Fruit fly (Drosophila melanogaster) whole organism, embryonic: Measurements from ENCODE around the gene CG5509.

Source experiments
- C15 ChIP-seq: fragments of 200-800 bp; sonication (Bioruptor generic); IDR thresholded peaks from 3 replicates; pipeline ENCODE4 v1.3.6; 2022; ENCODE audit warnings: missing biosample characterization, missing genetic modification characterization
- CG10267 ChIP-seq: fragments of 200-800 bp; sonication (Bioruptor generic); optimal IDR thresholded peaks from 2 replicates; lab custom pipeline; 2018; ENCODE audit warnings: missing biosample characterization, mild to moderate bottlenecking, missing genetic modification characterization, moderate library complexity
- CG10565 ChIP-seq: fragments of 200-800 bp; sonication (Bioruptor generic); optimal IDR thresholded peaks from 3 replicates; lab custom pipeline; 2016; ENCODE audit warnings: missing biosample characterization, mild to moderate bottlenecking, missing genetic modification characterization
- CG11093 ChIP-seq: fragments of 200-800 bp; sonication (Bioruptor generic); IDR thresholded peaks from 3 replicates; pipeline ENCODE4 v1.3.6; 2022; ENCODE audit warnings: missing biosample characterization, missing genetic modification characterization
- CG13424 ChIP-seq: fragments of 200-800 bp; sonication (Bioruptor generic); optimal IDR thresholded peaks from 2 replicates; lab custom pipeline; 2019; ENCODE audit warnings: missing biosample characterization, mild to moderate bottlenecking, missing genetic modification characterization, moderate library complexity
- CG13775 ChIP-seq: fragments of 200-800 bp; sonication (Bioruptor generic); optimal IDR thresholded peaks from 3 replicates; lab custom pipeline; 2017; ENCODE audit warnings: missing biosample characterization, mild to moderate bottlenecking, missing genetic modification characterization
- CG15514 ChIP-seq: fragments of 200-800 bp; sonication (Bioruptor generic); optimal IDR thresholded peaks from 3 replicates; lab custom pipeline; 2017; ENCODE audit warnings: missing biosample characterization, missing genetic modification characterization, mild to moderate bottlenecking, moderate library complexity, missing genetic modification reagents
- CG1603 ChIP-seq: fragments of 200-800 bp; sonication (Bioruptor generic); optimal IDR thresholded peaks from 2 replicates; lab custom pipeline; 2019; ENCODE audit warnings: missing biosample characterization, mild to moderate bottlenecking, missing genetic modification characterization, moderate library complexity
- CG17361 ChIP-seq: fragments of 200-800 bp; sonication (Bioruptor generic); IDR thresholded peaks from 3 replicates; pipeline ENCODE4 v1.3.6; 2022; ENCODE audit warnings: missing biosample characterization, missing genetic modification characterization
- CG17829 ChIP-seq: fragments of 200-800 bp; optimal IDR thresholded peaks from 2 replicates; lab custom pipeline; 2019; ENCODE audit warnings: missing biosample characterization, mild to moderate bottlenecking, missing genetic modification characterization, moderate library complexity
- CG17912 ChIP-seq: fragments of 200-800 bp; sonication (Bioruptor generic); optimal IDR thresholded peaks from 2 replicates; lab custom pipeline; 2018; ENCODE audit warnings: missing biosample characterization, mild to moderate bottlenecking, missing genetic modification characterization
- CG2199 ChIP-seq: fragments of 200-800 bp; sonication (Bioruptor generic); IDR thresholded peaks from 3 replicates; pipeline ENCODE4 v1.3.6; 2022; ENCODE audit warnings: missing biosample characterization, missing genetic modification characterization
- CG2202 ChIP-seq: fragments of 200-800 bp; sonication (Bioruptor generic); optimal IDR thresholded peaks from 2 replicates; lab custom pipeline; 2018; ENCODE audit warnings: missing biosample characterization, mild to moderate bottlenecking, missing genetic modification characterization
- CG2889 ChIP-seq: fragments of 200-800 bp; sonication (Bioruptor generic); IDR thresholded peaks from 3 replicates; pipeline ENCODE4 v1.3.6; 2022; ENCODE audit warnings: missing biosample characterization, missing genetic modification characterization
- CG3281 ChIP-seq: fragments of 200-800 bp; sonication (Bioruptor generic); optimal IDR thresholded peaks from 3 replicates; lab custom pipeline; 2017; ENCODE audit warnings: missing biosample characterization, mild to moderate bottlenecking, missing genetic modification characterization
- CG6254 ChIP-seq: fragments of 200-800 bp; sonication (Bioruptor generic); optimal IDR thresholded peaks from 3 replicates; lab custom pipeline; 2017; ENCODE audit warnings: mild to moderate bottlenecking, missing biosample characterization, missing genetic modification reagents, missing genetic modification characterization
- CG6654 ChIP-seq: fragments of 200-800 bp; sonication (Bioruptor generic); optimal IDR thresholded peaks from 2 replicates; lab custom pipeline; 2017; ENCODE audit warnings: missing biosample characterization, mild to moderate bottlenecking, missing genetic modification characterization
- CG7271 ChIP-seq: fragments of 200-800 bp; sonication (Bioruptor generic); optimal IDR thresholded peaks from 2 replicates; lab custom pipeline; 2018; ENCODE audit warnings: missing biosample characterization, mild to moderate bottlenecking, missing genetic modification characterization, moderate library complexity
- CG7963 ChIP-seq: fragments of 200-800 bp; sonication (Bioruptor generic); IDR thresholded peaks from 3 replicates; pipeline ENCODE4 v1.3.6; 2022; ENCODE audit warnings: missing biosample characterization, missing genetic modification characterization; ENCODE audit not compliant: partially characterized antibody
- CoRest ChIP-seq: fragments of 200-800 bp; sonication (Bioruptor generic); optimal IDR thresholded peaks from 3 replicates; lab custom pipeline; 2018; ENCODE audit warnings: missing biosample characterization, mild to moderate bottlenecking, missing genetic modification characterization, moderate library complexity
- Elba2 ChIP-seq: fragments of 200-800 bp; sonication (Bioruptor generic); optimal IDR thresholded peaks from 3 replicates; lab custom pipeline; 2016; ENCODE audit warnings: missing biosample characterization, missing genetic modification characterization
- Fer1 ChIP-seq: fragments of 200-800 bp; sonication (Bioruptor generic); optimal IDR thresholded peaks from 2 replicates; lab custom pipeline; 2017; ENCODE audit warnings: missing biosample characterization, mild to moderate bottlenecking, missing genetic modification characterization
- Fer3 ChIP-seq: fragments of 200-800 bp; sonication (Bioruptor generic); optimal IDR thresholded peaks from 2 replicates; lab custom pipeline; 2018; ENCODE audit warnings: missing biosample characterization, mild to moderate bottlenecking, missing genetic modification characterization, moderate library complexity
- H2.0 ChIP-seq: fragments of 200-800 bp; sonication (Bioruptor generic); IDR thresholded peaks from 2 replicates; pipeline ENCODE4 v1.3.6; 2022; ENCODE audit warnings: missing biosample characterization, missing genetic modification characterization
- Hsf ChIP-seq: fragments of 200-800 bp; sonication (Bioruptor generic); optimal IDR thresholded peaks from 3 replicates; lab custom pipeline; 2016; ENCODE audit warnings: missing biosample characterization, missing genetic modification characterization
- Jarid2 ChIP-seq: fragments of 200-800 bp; sonication (Bioruptor generic); optimal IDR thresholded peaks from 3 replicates; lab custom pipeline; 2017; ENCODE audit warnings: mild to moderate bottlenecking, missing biosample characterization, missing genetic modification reagents, missing genetic modification characterization
- NfI ChIP-seq: fragments of 200-800 bp; sonication (Bioruptor generic); optimal IDR thresholded peaks from 3 replicates; lab custom pipeline; 2018; ENCODE audit warnings: missing biosample characterization, mild to moderate bottlenecking, missing genetic modification characterization, moderate library complexity
- Ptx1 ChIP-seq: fragments of 200-800 bp; sonication (Bioruptor generic); IDR thresholded peaks from 2 replicates; pipeline ENCODE4 v1.3.6; 2022; ENCODE audit warnings: missing biosample characterization, missing genetic modification characterization
- Ravus ChIP-seq: fragments of 200-800 bp; sonication (Bioruptor generic); IDR thresholded peaks from 2 replicates; pipeline ENCODE4 v1.3.6; 2022; ENCODE audit warnings: missing biosample characterization, missing genetic modification characterization
- Xrp1 ChIP-seq: fragments of 200-800 bp; sonication (Bioruptor generic); IDR thresholded peaks from 2 replicates; pipeline ENCODE4 v1.3.6; 2022; ENCODE audit warnings: missing biosample characterization, missing genetic modification characterization
- crc ChIP-seq: fragments of 200-800 bp; sonication (Bioruptor generic); optimal IDR thresholded peaks from 2 replicates; lab custom pipeline; 2016; ENCODE audit warnings: missing biosample characterization, missing genetic modification characterization
- croc ChIP-seq: fragments of 200-800 bp; sonication (Bioruptor generic); conservative IDR thresholded peaks from 3 replicates; pipeline ENCODE4 v1.3.6; 2022; ENCODE audit warnings: missing biosample characterization, missing genetic modification characterization
- da ChIP-seq: fragments of 200-800 bp; sonication (Bioruptor generic); optimal IDR thresholded peaks from 2 replicates; lab custom pipeline; 2016; ENCODE audit warnings: missing biosample characterization, missing genetic modification characterization
- dmrt11E ChIP-seq: fragments of 200-800 bp; sonication (Bioruptor generic); optimal IDR thresholded peaks from 3 replicates; lab custom pipeline; 2018; ENCODE audit warnings: missing biosample characterization, mild to moderate bottlenecking, missing genetic modification characterization, moderate library complexity
- dysf ChIP-seq: fragments of 200-800 bp; sonication (Bioruptor generic); IDR thresholded peaks from 3 replicates; pipeline ENCODE4 v1.3.6; 2022; ENCODE audit warnings: missing biosample characterization, missing genetic modification characterization
- ftz-f1 ChIP-seq: fragments of 200-800 bp; sonication (Bioruptor generic); optimal IDR thresholded peaks from 2 replicates; lab custom pipeline; 2016; ENCODE audit warnings: missing biosample characterization, missing genetic modification characterization
- gfzf ChIP-seq: fragments of 200-800 bp; sonication (Bioruptor generic); optimal IDR thresholded peaks from 2 replicates; lab custom pipeline; 2016; ENCODE audit warnings: missing biosample characterization, mild to moderate bottlenecking, missing genetic modification characterization, moderate library complexity
- grau ChIP-seq: fragments of 200-800 bp; optimal IDR thresholded peaks from 3 replicates; lab custom pipeline; 2019; ENCODE audit warnings: missing biosample characterization, mild to moderate bottlenecking, missing genetic modification characterization, moderate library complexity
- grn ChIP-seq: fragments of 200-800 bp; sonication (Bioruptor generic); optimal IDR thresholded peaks from 3 replicates; lab custom pipeline; 2017; ENCODE audit warnings: missing biosample characterization, missing genetic modification characterization
- gro ChIP-seq: fragments of 200-800 bp; sonication (Bioruptor generic); optimal IDR thresholded peaks from 2 replicates; lab custom pipeline; 2016; ENCODE audit warnings: missing biosample characterization, missing genetic modification characterization
- hkb ChIP-seq, 2 experiments: fragments of 200-800 bp in 1 of 2; fragments of >200 bp in 1 of 2; sonication (Bioruptor generic) in 1 of 2; IDR thresholded peaks in 1 of 2; optimal IDR thresholded peaks in 1 of 2; 2 replicates each; pipeline versions ENCODE4 v1.3.6 to Lab custom; 2017 to 2022; ENCODE audit warnings: missing biosample characterization in 1 of 2, missing genetic modification characterization in 1 of 2
- kah ChIP-seq: fragments of 200-800 bp; sonication (Bioruptor generic); optimal IDR thresholded peaks from 2 replicates; lab custom pipeline; 2018; ENCODE audit warnings: missing biosample characterization, mild to moderate bottlenecking, missing genetic modification characterization
- lmd ChIP-seq: fragments of 200-800 bp; sonication (Bioruptor generic); IDR thresholded peaks from 2 replicates; pipeline ENCODE4 v1.3.6; 2022; ENCODE audit warnings: missing biosample characterization, missing genetic modification characterization
- nerfin-2 ChIP-seq: fragments of 200-800 bp; sonication (Bioruptor generic); IDR thresholded peaks from 2 replicates; pipeline ENCODE4 v1.3.6; 2022; ENCODE audit warnings: missing biosample characterization, missing genetic modification characterization; ENCODE audit not compliant: partially characterized antibody
- odd ChIP-seq: fragments of 200-800 bp; sonication (Bioruptor generic); optimal IDR thresholded peaks from 2 replicates; lab custom pipeline; 2017; ENCODE audit warnings: missing biosample characterization, mild to moderate bottlenecking, missing genetic modification characterization
- org-1 ChIP-seq: fragments of 200-800 bp; sonication (Bioruptor generic); optimal IDR thresholded peaks from 2 replicates; lab custom pipeline; 2017; ENCODE audit warnings: missing biosample characterization, missing genetic modification characterization
- pum ChIP-seq: fragments of 200-800 bp; sonication (Bioruptor generic); optimal IDR thresholded peaks from 2 replicates; lab custom pipeline; 2016; ENCODE audit warnings: missing biosample characterization, missing genetic modification characterization
- sr ChIP-seq: fragments of 200-800 bp; sonication (Bioruptor generic); IDR thresholded peaks from 3 replicates; pipeline ENCODE4 v1.3.6; 2022; ENCODE audit warnings: missing biosample characterization, missing genetic modification characterization
- ssp ChIP-seq: fragments of 200-800 bp; sonication (Bioruptor generic); IDR thresholded peaks from 2 replicates; pipeline ENCODE4 v1.3.6; 2022; ENCODE audit warnings: missing biosample characterization, missing genetic modification characterization
- zen ChIP-seq: fragments of 200-800 bp; sonication (Bioruptor generic); optimal IDR thresholded peaks from 3 replicates; lab custom pipeline; 2018; ENCODE audit warnings: missing biosample characterization, mild to moderate bottlenecking, missing genetic modification characterization, moderate library complexity

CG5509 gene

dm6 chr3R:12431030-12431489 lies 21.2 kb upstream of the CG5509 start, which contains the start of gene Prosalpha2 (continued):
- TF ChIP-seq gfzf (GFP tag; lab: Kevin White, UChicago) (peak; percentile 83), gro (no peak), Hsf (GFP tag; lab: Kevin White, UChicago) (peak; percentile 12), CoRest (tag; lab: Kevin White, UChicago) (peak; percentile 74), CG1603 (tag; lab: Kevin White, UChicago) (peak; percentile 55), dmrt11E (tag; lab: Kevin White, UChicago) (no peak), CG13775 (GFP tag; lab: Kevin White, UChicago) (peak; percentile 5), CG7963 (no peak), Jarid2 (GFP tag; lab: Kevin White, UChicago) (no peak), pum (GFP tag; lab: Kevin White, UChicago) (no peak), ftz-f1 (GFP tag; lab: Kevin White, UChicago) (no peak), CG2889 (GFP tag; lab: Robert Waterston, UW) (no peak), CG2199 (GFP tag; lab: Robert Waterston, UW) (no peak), H2.0 (no peak), CG13424 (peak; percentile 20), kah (GFP tag; lab: Kevin White, UChicago) (no peak), hkb (optimal IDR thresholded peaks at IDR 0.05; lab: Kevin White, UChicago) (no peak), hkb (GFP tag; IDR thresholded peaks at IDR 0.05; lab: Robert Waterston, UW) (no peak), CG6654 (GFP tag; lab: Kevin White, UChicago) (no peak), grau (tag; lab: Kevin White, UChicago) (peak; percentile 18), lmd (GFP tag; lab: Robert Waterston, UW) (peak; percentile 15; the same call in 1 of the 2 replicates), ssp (GFP tag; lab: Robert Waterston, UW) (peak; percentile 38), CG17912 (GFP tag; lab: Kevin White, UChicago) (no peak), CG7271 (no peak), CG10565 (no peak), Fer3 (tag; lab: Kevin White, UChicago) (peak; percentile 1), CG3281 (GFP tag; lab: Kevin White, UChicago) (no peak), Ptx1 (GFP tag; lab: Robert Waterston, UW) (peak; percentile 21; the same call in 1 of the 2 replicates), CG17829 (tag; lab: Kevin White, UChicago) (peak; percentile 33), Fer1 (GFP tag; lab: Kevin White, UChicago) (peak; percentile 21), da (GFP tag; lab: Kevin White, UChicago) (no peak), C15 (GFP tag; lab: Robert Waterston, UW) (no peak), odd (GFP tag; lab: Kevin White, UChicago) (no peak), zen (tag; lab: Kevin White, UChicago) (no peak), dysf (GFP tag; lab: Robert Waterston, UW) (peak; percentile 32; the same call in 1 of the 3 replicates), croc (GFP tag; lab: Robert Waterston, UW) (no peak), CG15514 (peak; percentile 62), NfI (GFP tag; lab: Kevin White, UChicago) (peak; percentile 43), CG11093 (GFP tag; lab: Robert Waterston, UW) (no peak; the same call in 2 of the 3 replicates), CG10267 (tag; lab: Kevin White, UChicago) (peak; percentile 45), org-1 (GFP tag; lab: Kevin White, UChicago) (no peak), Elba2 (GFP tag; lab: Kevin White, UChicago) (peak; percentile 72), CG6254 (GFP tag; lab: Kevin White, UChicago) (no peak), Xrp1 (GFP tag; lab: Robert Waterston, UW) (no peak), nerfin-2 (GFP tag; lab: Robert Waterston, UW) (no peak), CG17361 (GFP tag; lab: Robert Waterston, UW) (0 out of 3 replicates have a peak, but pooled peaks have one; percentile 27), grn (GFP tag; lab: Kevin White, UChicago) (no peak), sr (no peak), CG2202 (tag; lab: Kevin White, UChicago) (no peak), crc (GFP tag; lab: Kevin White, UChicago) (no peak), Ravus (no peak)
